Worm (Caenorhabditis elegans) whole organism, early embryonic: ENCODE measurements around the gene trmt-10A.

Experiments used
- ama-1 ChIP-seq: fragments of 150-350 bp; optimal IDR thresholded peaks from 2 replicates; lab custom pipeline; 2014
- ets-7 ChIP-seq: sonication (generic microtip); optimal IDR thresholded peaks from 2 replicates; lab custom pipeline; 2016; ENCODE audit warnings: missing genotype, missing genetic modification characterization, missing compliant biosample characterization
- hmg-4 ChIP-seq: fragments of 200-800 bp; sonication (Bioruptor generic); optimal IDR thresholded peaks from 2 replicates; lab custom pipeline; 2018; ENCODE audit warnings: mild to moderate bottlenecking, missing genetic modification characterization, missing compliant biosample characterization

DNA sequence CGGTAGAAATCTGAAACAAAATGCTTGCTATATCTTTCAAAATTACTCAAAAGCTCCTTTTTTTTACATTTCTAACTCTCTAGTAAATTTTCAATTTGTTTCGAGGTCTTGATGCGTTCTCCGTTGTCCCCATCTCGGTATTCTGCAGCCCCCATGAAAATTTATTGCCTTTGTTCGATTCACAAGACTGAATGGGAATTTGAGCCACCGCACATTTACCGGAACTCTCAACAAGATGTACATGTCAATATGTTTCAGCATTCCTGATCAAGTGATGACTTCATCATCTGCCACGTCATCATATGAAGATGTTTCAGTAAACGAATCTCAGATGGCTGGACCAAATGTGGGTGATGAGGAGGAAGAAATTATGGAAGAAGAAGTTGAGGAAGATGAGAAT is 11.6 kb downstream of the trmt-10A start:
- TF ChIP-seq ets-7 = no peak
- TF ChIP-seq ama-1 = no peak
- no peak for TF ChIP-seq hmg-4 (GFP tag; lab: Kevin White, UChicago)
